Worm (Caenorhabditis elegans) whole organism, L4/young adult: ENCODE data around the gene fat-3.

ENCODE experiments used
- W03F9.2 ChIP-seq: fragments of 150-350 bp; optimal IDR thresholded peaks from 2 replicates; lab custom pipeline; 2014; ENCODE audit warnings: missing biosample characterization, missing genetic modification characterization
- dao-5 ChIP-seq: sonication (generic microtip); optimal IDR thresholded peaks from 2 replicates; lab custom pipeline; 2016; ENCODE audit warnings: missing genotype, missing genetic modification characterization, moderate library complexity, missing compliant biosample characterization
- him-1 ChIP-seq: sonication (generic microtip); optimal IDR thresholded peaks from 2 replicates; lab custom pipeline; 2016; ENCODE audit warnings: missing genotype, missing genetic modification reagents, missing genetic modification characterization, missing compliant biosample characterization

ce11 chrIV:9836317-9836716 lies 33.5 kb downstream of the fat-3 start, which contains the start of gene msp-81:
- TF ChIP-seq W03F9.2 (tag; lab: Kevin White, UChicago) (no peak), dao-5 (no peak), him-1 (tag; lab: Kevin White, UChicago) (no peak)
